Worm (Caenorhabditis elegans) whole organism, L2 larva: ENCODE results near the gene gei-4.

Source experiments
- C34F6.9 ChIP-seq: fragments of 150-350 bp; optimal IDR thresholded peaks from 2 replicates; lab custom pipeline; 2014; ENCODE audit warnings: missing biosample characterization, missing genetic modification characterization
- F13H6.1 ChIP-seq: sonication (generic microtip); optimal IDR thresholded peaks from 2 replicates; lab custom pipeline; 2016; ENCODE audit warnings: missing genetic modification characterization, missing compliant biosample characterization
- R02D3.7 ChIP-seq: fragments of 150-350 bp; optimal IDR thresholded peaks from 2 replicates; lab custom pipeline; 2014; ENCODE audit warnings: missing biosample characterization, missing genetic modification characterization
- Y55F3AM.14 ChIP-seq: fragments of 200-800 bp; sonication (Bioruptor generic); optimal IDR thresholded peaks from 2 replicates; lab custom pipeline; 2018; ENCODE audit warnings: mild to moderate bottlenecking, missing genetic modification characterization, missing compliant biosample characterization
- ZK546.5 ChIP-seq: sonication (generic microtip); optimal IDR thresholded peaks from 2 replicates; lab custom pipeline; 2017; ENCODE audit warnings: missing biosample characterization, missing genetic modification characterization
- alr-1 ChIP-seq: fragments of 150-350 bp; optimal IDR thresholded peaks from 2 replicates; lab custom pipeline; 2014; ENCODE audit warnings: missing biosample characterization, missing genetic modification characterization
- aly-2 ChIP-seq: fragments of 150-350 bp; optimal IDR thresholded peaks from 2 replicates; lab custom pipeline; 2014; ENCODE audit warnings: missing biosample characterization, missing genetic modification characterization
- blmp-1 ChIP-seq: sonication (generic microtip); optimal IDR thresholded peaks from 2 replicates; lab custom pipeline; 2017; ENCODE audit warnings: missing genetic modification characterization, mild to moderate bottlenecking, missing compliant biosample characterization, antibody characterized with exemption, moderate library complexity; ENCODE audit not compliant: insufficient read depth
- ceh-16 ChIP-seq: fragments of 150-350 bp; optimal IDR thresholded peaks from 2 replicates; lab custom pipeline; 2014; ENCODE audit warnings: missing biosample characterization, missing genetic modification characterization
- ceh-82 ChIP-seq: fragments of 150-350 bp; optimal IDR thresholded peaks from 2 replicates; lab custom pipeline; 2014; ENCODE audit warnings: missing biosample characterization, missing genetic modification characterization
- dmd-4 ChIP-seq: sonication (generic microtip); optimal IDR thresholded peaks from 2 replicates; lab custom pipeline; 2017; ENCODE audit warnings: missing biosample characterization, missing genetic modification characterization
- egl-27 ChIP-seq: sonication (generic microtip); optimal IDR thresholded peaks from 3 replicates; lab custom pipeline; 2017; ENCODE audit warnings: missing biosample characterization, missing genetic modification reagents, missing genetic modification characterization
- gmeb-1 ChIP-seq: fragments of 150-350 bp; optimal IDR thresholded peaks from 2 replicates; lab custom pipeline; 2014; ENCODE audit warnings: missing biosample characterization, missing genetic modification characterization
- lin-11 ChIP-seq: fragments of 150-350 bp; sonication (generic microtip); optimal IDR thresholded peaks from 2 replicates; lab custom pipeline; 2014; ENCODE audit warnings: missing biosample characterization, missing genetic modification characterization, inconsistent platforms, mixed read lengths
- lin-13 ChIP-seq: fragments of 150-350 bp; optimal IDR thresholded peaks from 2 replicates; lab custom pipeline; 2014; ENCODE audit warnings: missing biosample characterization, missing genetic modification reagents, missing genetic modification characterization
- lin-39 ChIP-seq: fragments of 150-350 bp; optimal IDR thresholded peaks from 2 replicates; lab custom pipeline; 2014; ENCODE audit warnings: missing biosample characterization, missing genetic modification reagents, missing genetic modification characterization
- lsy-2 ChIP-seq, 2 experiments: fragments of 150-350 bp in 1 of 2; sonication (generic microtip) in 1 of 2; optimal IDR thresholded peaks; 2 replicates each; lab custom pipeline; 2014 to 2017; ENCODE audit warnings: missing biosample characterization in 2 of 2, missing genetic modification characterization in 2 of 2
- mab-5 ChIP-seq: fragments of 150-350 bp; optimal IDR thresholded peaks from 2 replicates; lab custom pipeline; 2014; ENCODE audit warnings: missing biosample characterization, missing genetic modification characterization
- mbf-1 ChIP-seq: sonication (generic microtip); optimal IDR thresholded peaks from 2 replicates; lab custom pipeline; 2017; ENCODE audit warnings: missing biosample characterization, missing genetic modification characterization
- mdl-1 ChIP-seq, 2 experiments: fragments of 150-350 bp in 1 of 2; sonication (generic microtip) in 1 of 2; optimal IDR thresholded peaks; 2 replicates each; lab custom pipeline; 2017; ENCODE audit warnings: missing biosample characterization in 2 of 2, missing genetic modification characterization in 2 of 2
- nhr-10 ChIP-seq: sonication (generic microtip); optimal IDR thresholded peaks from 2 replicates; lab custom pipeline; 2017; ENCODE audit warnings: missing biosample characterization, missing genetic modification characterization
- nhr-12 ChIP-seq: fragments of 150-350 bp; optimal IDR thresholded peaks from 2 replicates; lab custom pipeline; 2014; ENCODE audit warnings: missing biosample characterization, missing genetic modification characterization
- nhr-129 ChIP-seq: fragments of 150-350 bp; optimal IDR thresholded peaks from 2 replicates; lab custom pipeline; 2014; ENCODE audit warnings: missing biosample characterization, missing genetic modification characterization
- nhr-21 ChIP-seq: fragments of 150-350 bp; optimal IDR thresholded peaks from 2 replicates; lab custom pipeline; 2014; ENCODE audit warnings: missing biosample characterization, missing genetic modification characterization
- nhr-23 ChIP-seq: fragments of 150-350 bp; optimal IDR thresholded peaks from 2 replicates; lab custom pipeline; 2014; ENCODE audit warnings: missing biosample characterization, missing genetic modification reagents, missing genetic modification characterization
- nhr-25 ChIP-seq: fragments of 150-350 bp; sonication (generic microtip); optimal IDR thresholded peaks from 3 replicates; lab custom pipeline; 2014; ENCODE audit warnings: missing biosample characterization, missing genetic modification characterization
- nhr-6 ChIP-seq: fragments of 150-350 bp; optimal IDR thresholded peaks from 2 replicates; lab custom pipeline; 2014; ENCODE audit warnings: missing biosample characterization, missing genetic modification characterization
- peb-1 ChIP-seq: fragments of 150-350 bp; optimal IDR thresholded peaks from 2 replicates; lab custom pipeline; 2014; ENCODE audit warnings: missing biosample characterization, missing genetic modification characterization
- sem-4 ChIP-seq: fragments of 150-350 bp; optimal IDR thresholded peaks from 2 replicates; lab custom pipeline; 2014; ENCODE audit warnings: missing biosample characterization, missing genetic modification reagents, missing genetic modification characterization
- sma-3 ChIP-seq: sonication (generic microtip); optimal IDR thresholded peaks from 2 replicates; lab custom pipeline; 2016; ENCODE audit warnings: missing genetic modification reagents, missing genetic modification characterization, missing compliant biosample characterization
- sma-9 ChIP-seq, 2 experiments: fragments of 150-350 bp in 1 of 2; sonication (generic microtip) in 1 of 2; optimal IDR thresholded peaks; 2 replicates each; lab custom pipeline; 2014 to 2016; ENCODE audit warnings: missing genetic modification characterization in 2 of 2, mild to moderate bottlenecking in 1 of 2, missing biosample characterization in 1 of 2, missing compliant biosample characterization in 1 of 2, missing genetic modification reagents in 1 of 2, moderate library complexity in 1 of 2
- unc-55 ChIP-seq: fragments of 150-350 bp; sonication (generic microtip); optimal IDR thresholded peaks from 3 replicates; lab custom pipeline; 2014; ENCODE audit warnings: missing biosample characterization, missing genetic modification reagents, missing genetic modification characterization
- unc-62 ChIP-seq: fragments of 150-350 bp; optimal IDR thresholded peaks from 2 replicates; lab custom pipeline; 2014; ENCODE audit warnings: missing biosample characterization, missing genetic modification reagents, missing genetic modification characterization
- zag-1 ChIP-seq: fragments of 150-350 bp; optimal IDR thresholded peaks from 2 replicates; lab custom pipeline; 2014; ENCODE audit warnings: missing biosample characterization, missing genetic modification characterization
- ztf-1 ChIP-seq: fragments of 200-800 bp; sonication (Bioruptor generic); conservative IDR thresholded peaks from 2 replicates; pipeline ENCODE4 v1.3.6; 2022; ENCODE audit warnings: missing genetic modification characterization, missing compliant biosample characterization
- ztf-11 ChIP-seq: sonication (generic microtip); optimal IDR thresholded peaks from 2 replicates; lab custom pipeline; 2017; ENCODE audit warnings: missing biosample characterization, missing genetic modification characterization
- ztf-4 ChIP-seq: fragments of 150-350 bp; optimal IDR thresholded peaks from 2 replicates; lab custom pipeline; 2014; ENCODE audit warnings: missing biosample characterization, missing genetic modification characterization

Gene gei-4

DNA sequence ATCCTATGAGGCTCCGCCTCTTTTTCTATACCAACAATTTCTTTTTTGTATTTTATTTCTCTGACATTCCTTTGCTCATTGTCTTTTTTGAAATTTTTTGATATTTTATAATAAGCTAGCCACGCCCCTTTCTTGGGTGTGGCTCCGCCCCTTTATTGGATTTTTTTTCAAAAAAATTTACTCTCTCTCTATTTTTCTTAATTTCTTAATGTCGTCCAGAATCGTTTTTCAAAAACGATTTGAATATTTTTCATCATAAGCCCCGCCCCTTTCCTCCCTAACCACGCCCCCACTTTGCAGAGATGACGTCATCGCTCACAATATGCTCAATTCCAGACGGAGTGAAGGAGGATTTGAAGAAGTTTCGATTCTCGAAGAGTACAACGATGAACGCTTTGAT, 39.4 kb downstream of the gei-4 start, which contains the start of gene Y50D7A.10:
Gene Y50D7A.10, plus strand, starts transcription at position 301 of the 400 bp plus-strand sequence.
- no peak for TF ChIP-seq R02D3.7 (tag; lab: Kevin White, UChicago)
- TF ChIP-seq lin-13 (GFP tag; lab: Kevin White, UChicago) = no peak
- TF ChIP-seq nhr-23 (tag; lab: Kevin White, UChicago) = no peak
- no peak for TF ChIP-seq nhr-6 (tag; lab: Kevin White, UChicago)
- no peak for TF ChIP-seq mab-5 (tag; lab: Kevin White, UChicago)
- TF ChIP-seq mbf-1 (tag; lab: Kevin White, UChicago) = no peak
- TF ChIP-seq nhr-10 = no peak
- no peak for TF ChIP-seq unc-62 (GFP tag; lab: Kevin White, UChicago)
- no peak for TF ChIP-seq unc-55 (GFP tag; lab: Kevin White, UChicago)
- no peak for TF ChIP-seq egl-27 (tag; lab: Kevin White, UChicago)
- TF ChIP-seq aly-2 (tag; lab: Kevin White, UChicago) = no peak
- TF ChIP-seq sem-4 (tag; lab: Kevin White, UChicago) = no peak
- no peak for TF ChIP-seq peb-1 (tag; lab: Kevin White, UChicago)
- no peak for TF ChIP-seq dmd-4 (tag; lab: Kevin White, UChicago)
- TF ChIP-seq sma-9 (GFP tag; optimal IDR thresholded peaks at IDR 0.05; lab: Kevin White, UChicago) = no peak
- no peak for TF ChIP-seq sma-9 (tag; optimal IDR thresholded peaks at IDR 0.05; lab: Kevin White, UChicago)
- no peak for TF ChIP-seq ztf-4 (tag; lab: Kevin White, UChicago)
- no peak for TF ChIP-seq sma-3 (GFP tag; lab: Kevin White, UChicago)

DNA sequence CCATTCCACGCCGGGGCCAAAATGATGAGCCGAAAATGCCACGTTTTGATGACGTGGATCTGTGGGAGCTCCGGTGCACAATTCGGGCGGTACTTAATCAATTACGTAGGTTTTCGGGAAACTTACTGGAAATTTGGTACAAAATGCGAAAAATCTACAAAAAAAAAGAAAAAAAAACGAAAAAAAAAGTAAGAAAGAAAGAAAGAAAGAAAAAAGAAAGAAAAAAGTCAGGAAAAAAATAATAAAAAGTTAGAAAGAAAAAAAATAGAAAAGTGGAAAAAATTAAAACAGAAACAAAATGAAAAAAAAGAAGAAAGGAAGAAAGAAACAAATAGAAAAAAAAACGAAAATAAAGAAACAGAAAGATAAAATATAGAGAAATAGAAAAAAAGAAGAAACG, 41.7 kb downstream of the gei-4 start:
- no peak for TF ChIP-seq ztf-11 (tag; lab: Kevin White, UChicago)
- TF ChIP-seq ztf-1 (GFP tag; lab: Robert Waterston, UW) = no peak
- no peak for TF ChIP-seq aly-2 (tag; lab: Kevin White, UChicago)
- TF ChIP-seq nhr-12 = no peak
- TF ChIP-seq nhr-25 (tag; lab: Kevin White, UChicago) = no peak
- TF ChIP-seq lin-13 (GFP tag; lab: Kevin White, UChicago) = no peak
- no peak for TF ChIP-seq nhr-129 (tag; lab: Kevin White, UChicago)
- TF ChIP-seq gmeb-1 (tag; lab: Kevin White, UChicago) = no peak
- TF ChIP-seq ceh-16 = no peak
- no peak for TF ChIP-seq ZK546.5 (tag; lab: Kevin White, UChicago)
- no peak for TF ChIP-seq nhr-23 (tag; lab: Kevin White, UChicago)
- no peak for TF ChIP-seq dmd-4 (tag; lab: Kevin White, UChicago)
- TF ChIP-seq egl-27 (tag; lab: Kevin White, UChicago) = no peak
- no peak for TF ChIP-seq C34F6.9

DNA sequence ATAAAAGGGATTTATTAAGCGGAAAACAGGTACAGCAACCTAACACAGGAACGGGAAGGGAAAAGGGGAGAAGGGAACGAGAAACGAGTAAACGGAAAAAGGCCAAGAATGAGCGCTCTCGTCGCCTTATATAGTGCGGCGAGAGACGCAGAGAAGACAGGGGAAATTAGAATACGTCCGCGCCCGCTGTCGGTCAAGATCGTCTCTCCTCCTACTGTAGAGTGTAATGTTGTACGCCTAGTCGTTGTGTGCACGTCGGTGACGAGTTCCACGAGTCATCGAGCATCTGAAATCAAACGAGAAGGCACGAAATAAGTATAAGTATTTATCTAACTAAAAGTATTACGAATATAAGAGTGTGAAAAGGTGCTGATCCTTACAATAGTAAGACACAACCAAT, 43.4 kb downstream of the gei-4 start:
- TF ChIP-seq dmd-4 (tag; lab: Kevin White, UChicago) (no peak), blmp-1 (tag; lab: Kevin White, UChicago) (no peak), lsy-2 (tag; optimal IDR thresholded peaks at IDR 0.05; lab: Kevin White, UChicago) (no peak), ceh-82 (tag; lab: Kevin White, UChicago) (no peak), nhr-10 (no peak), R02D3.7 (tag; lab: Kevin White, UChicago) (no peak), ceh-16 (no peak), sem-4 (tag; lab: Kevin White, UChicago) (no peak), alr-1 (tag; lab: Kevin White, UChicago) (no peak), gmeb-1 (tag; lab: Kevin White, UChicago) (no peak), mbf-1 (tag; lab: Kevin White, UChicago) (no peak), lin-39 (tag; lab: Kevin White, UChicago) (no peak), nhr-21 (tag; lab: Kevin White, UChicago) (no peak), nhr-6 (tag; lab: Kevin White, UChicago) (no peak), nhr-25 (tag; lab: Kevin White, UChicago) (no peak), F13H6.1 (tag; lab: Kevin White, UChicago) (no peak), lin-11 (tag; lab: Kevin White, UChicago) (no peak), nhr-129 (tag; lab: Kevin White, UChicago) (no peak), mdl-1 (tag; optimal IDR thresholded peaks at IDR 0.05; lab: Kevin White, UChicago) (no peak)

DNA sequence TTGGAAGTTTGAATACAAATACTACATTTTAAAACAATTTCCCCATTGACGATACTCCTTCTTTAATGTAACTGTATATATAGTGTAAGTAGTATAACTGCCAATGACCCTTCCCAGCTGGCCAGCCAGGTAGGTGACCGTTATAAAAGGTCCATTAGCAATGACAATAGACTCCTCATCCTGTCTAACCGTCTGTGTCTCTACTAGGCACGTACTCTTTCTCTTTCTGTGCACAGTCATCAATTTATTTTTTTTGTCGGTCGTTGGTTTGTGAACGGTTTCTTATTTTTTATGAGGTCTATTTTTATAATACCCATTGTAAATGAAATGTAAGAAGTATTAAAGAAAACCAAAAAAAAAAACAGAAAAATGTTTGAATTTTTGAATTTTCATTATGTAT, 50.0 kb downstream of the gei-4 start:
- no peak for TF ChIP-seq blmp-1 (tag; lab: Kevin White, UChicago)
- TF ChIP-seq zag-1 (tag; lab: Kevin White, UChicago) = no peak
- no peak for TF ChIP-seq nhr-21 (tag; lab: Kevin White, UChicago)
- TF ChIP-seq Y55F3AM.14 (GFP tag; lab: Kevin White, UChicago) = no peak
- no peak for TF ChIP-seq lin-11 (tag; lab: Kevin White, UChicago)
- no peak for TF ChIP-seq aly-2 (tag; lab: Kevin White, UChicago)
